Fruit fly (Drosophila melanogaster) Kc167 (cell line): ENCODE measurements around the gene Wdr59.

Experiments used
- Myc ChIP-seq: fragments of >200 bp; optimal IDR thresholded peaks from 2 replicates; lab custom pipeline; 2017; ENCODE audit warnings: missing external identifiers
- Sin3A ChIP-seq: fragments of >200 bp; optimal IDR thresholded peaks from 2 replicates; lab custom pipeline; 2018; ENCODE audit warnings: missing external identifiers
- h ChIP-seq: fragments of >200 bp; optimal IDR thresholded peaks from 3 replicates; lab custom pipeline; 2018; ENCODE audit warnings: missing external identifiers
- insv ChIP-seq: fragments of >200 bp; optimal IDR thresholded peaks from 3 replicates; lab custom pipeline; 2018; ENCODE audit warnings: missing external identifiers
- psq ChIP-seq: fragments of >200 bp; optimal IDR thresholded peaks from 2 replicates; lab custom pipeline; 2017; ENCODE audit warnings: missing external identifiers
- ttk ChIP-seq: sonication (Bioruptor generic); optimal IDR thresholded peaks from 2 replicates; lab custom pipeline; 2017; ENCODE audit warnings: missing external identifiers

DNA sequence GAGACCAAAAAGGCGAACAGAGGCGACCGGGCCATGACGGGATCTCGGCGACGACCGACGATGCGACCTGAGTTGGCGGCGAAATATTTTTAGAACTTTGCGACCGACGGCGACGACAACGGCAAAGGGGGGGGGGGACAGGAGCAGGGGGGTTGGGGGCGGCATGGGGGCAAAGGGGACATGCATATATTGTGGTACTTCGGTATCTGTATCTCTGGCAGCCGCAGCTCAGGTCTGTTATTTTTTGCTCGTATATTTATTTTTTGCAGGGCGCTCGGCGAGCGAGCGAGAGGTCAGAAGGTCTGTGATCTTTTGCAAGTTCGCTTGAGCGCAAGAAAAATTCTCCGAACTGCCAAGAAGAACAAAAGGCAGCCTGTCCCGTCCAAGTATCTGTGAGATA is 32.0 kb upstream of the Wdr59 start:
- TF ChIP-seq Sin3A (lab: Kevin White, UChicago) (no peak), insv (lab: Kevin White, UChicago) (no peak), Myc (lab: Kevin White, UChicago) (no peak), psq (lab: Kevin White, UChicago) (no peak), h (lab: Kevin White, UChicago) (no peak), ttk (lab: Kevin White, UChicago) (no peak)
